Fruit fly (Drosophila melanogaster): Measurements from ENCODE around the gene CG42296.

DNA sequence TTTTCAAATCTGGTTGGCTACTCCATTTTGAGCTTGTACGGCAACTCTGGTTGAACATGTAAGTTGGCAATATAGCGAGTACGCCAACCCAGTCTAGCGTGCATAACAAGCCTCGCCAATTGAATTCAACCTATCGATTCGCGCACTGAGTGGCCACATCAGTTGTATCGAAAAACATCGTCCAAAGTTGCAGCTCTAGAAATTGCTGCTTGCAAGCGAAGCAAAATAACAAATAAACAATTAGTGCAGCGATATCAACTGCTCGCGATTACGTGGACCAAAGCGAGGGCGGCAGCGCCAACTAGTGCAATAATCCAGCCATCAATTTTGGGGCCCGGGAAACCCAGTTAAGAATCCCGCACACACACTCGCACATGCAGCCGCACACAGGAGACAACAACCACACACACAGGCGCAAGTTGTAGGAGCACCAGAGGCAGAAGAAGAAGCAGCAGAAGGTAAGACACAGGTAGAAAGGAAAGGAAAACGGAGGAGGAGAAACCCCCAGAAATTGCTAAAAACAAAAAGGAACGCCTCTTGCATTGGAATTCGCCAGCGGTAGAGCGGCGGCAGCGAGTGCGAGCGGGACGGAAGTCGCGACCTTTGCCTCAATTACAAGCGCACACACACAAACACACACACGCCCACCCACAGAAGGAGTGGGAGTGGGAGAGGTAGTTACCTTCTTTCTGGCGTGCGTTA lies 1.9 kb upstream of the CG42296 start:
- TF ChIP-seq CG8478 (optimal IDR thresholded peaks at IDR 0.05) (no peak), CTCF (optimal IDR thresholded peaks at IDR 0.05) (peak; percentile 63 to 68)
